Worm (Caenorhabditis elegans) whole organism, L2 larva: ENCODE measurements around the gene srt-67.

Experiments
- nhr-11 ChIP-seq: fragments of 150-350 bp; optimal IDR thresholded peaks from 2 replicates; lab custom pipeline; 2014; ENCODE audit warnings: missing biosample characterization, missing genetic modification characterization
- nhr-77 ChIP-seq: fragments of 150-350 bp; optimal IDR thresholded peaks from 2 replicates; lab custom pipeline; 2014; ENCODE audit warnings: missing biosample characterization, missing genetic modification characterization
- peb-1 ChIP-seq: fragments of 150-350 bp; optimal IDR thresholded peaks from 2 replicates; lab custom pipeline; 2014; ENCODE audit warnings: missing biosample characterization, missing genetic modification characterization

DNA sequence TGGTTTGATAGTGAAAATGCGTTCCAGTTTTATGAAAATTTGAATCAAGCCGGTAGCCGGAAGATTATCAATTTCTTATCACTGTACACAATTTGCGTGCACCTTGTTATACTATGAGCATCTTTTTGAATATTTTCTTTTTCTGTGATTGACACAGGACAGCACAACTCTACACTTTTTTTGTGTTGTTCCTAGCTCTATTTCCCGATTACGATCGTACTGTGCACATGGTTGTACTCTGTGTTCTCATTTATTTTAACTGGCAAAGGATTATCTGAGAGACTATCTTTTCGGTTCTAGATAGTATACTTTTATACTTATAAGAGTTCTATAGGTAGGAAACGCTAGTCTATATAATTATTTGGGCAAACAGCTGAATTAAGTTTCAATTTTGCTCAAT, 14.8 kb upstream of the srt-67 start:
- no peak for TF ChIP-seq peb-1
- no peak for TF ChIP-seq nhr-77 (tag; lab: Kevin White, UChicago)
- no peak for TF ChIP-seq nhr-11 (tag; lab: Kevin White, UChicago)
